Worm (Caenorhabditis elegans) whole organism, midembryonic: ENCODE measurements around the gene Y37D8A.25.

Source experiments
- T22C8.4 ChIP-seq: fragments of 200-800 bp; sonication (Bioruptor generic); IDR thresholded peaks from 2 replicates; pipeline ENCODE4 v1.3.6; 2022; ENCODE audit warnings: missing genetic modification characterization, missing compliant biosample characterization
- cog-1 ChIP-seq: sonication (generic microtip); optimal IDR thresholded peaks from 2 replicates; lab custom pipeline; 2016; ENCODE audit warnings: missing genetic modification characterization, missing compliant biosample characterization
- flt-1 ChIP-seq: fragments of 200-800 bp; sonication (Bioruptor generic); IDR thresholded peaks from 2 replicates; pipeline ENCODE4 v1.3.6; 2022; ENCODE audit warnings: missing genetic modification characterization, missing compliant biosample characterization
- klf-2 ChIP-seq: fragments of 200-800 bp; sonication (Bioruptor generic); conservative IDR thresholded peaks from 2 replicates; pipeline ENCODE4 v1.3.6; 2022; ENCODE audit warnings: missing genetic modification reagents, missing genetic modification characterization, missing compliant biosample characterization
- med-1 ChIP-seq: sonication (generic microtip); optimal IDR thresholded peaks from 2 replicates; lab custom pipeline; 2017; ENCODE audit warnings: missing genetic modification characterization, mild to moderate bottlenecking, missing compliant biosample characterization, antibody characterized with exemption, missing genetic modification reagents; ENCODE audit not compliant: insufficient read depth
- ref-1 ChIP-seq: fragments of 200-800 bp; sonication (Bioruptor generic); conservative IDR thresholded peaks from 2 replicates; pipeline ENCODE4 v1.3.6; 2022; ENCODE audit warnings: missing genetic modification reagents, missing genetic modification characterization, missing compliant biosample characterization
- tab-1 ChIP-seq: fragments of 200-800 bp; sonication (Bioruptor generic); IDR thresholded peaks from 2 replicates; pipeline ENCODE4 v1.3.6; 2022; ENCODE audit warnings: missing genetic modification characterization, missing compliant biosample characterization
- ztf-23 ChIP-seq: fragments of 200-800 bp; sonication (Bioruptor generic); IDR thresholded peaks from 2 replicates; pipeline ENCODE4 v1.3.6; 2022; ENCODE audit warnings: missing genetic modification reagents, missing genetic modification characterization, missing compliant biosample characterization
- ztf-29 ChIP-seq: fragments of 200-800 bp; sonication (Bioruptor generic); IDR thresholded peaks from 2 replicates; pipeline ENCODE4 v1.3.6; 2022; ENCODE audit warnings: missing genetic modification reagents, missing genetic modification characterization, missing compliant biosample characterization

Gene Y37D8A.25

ce11 chrIII:12840204-12840603, 20.2 kb upstream of the Y37D8A.25 start:
- TF ChIP-seq med-1 = no peak

ce11 chrIII:12838913-12839366, 18.9 kb upstream of the Y37D8A.25 start, which contains the start of gene Y37D8A.4:
Gene Y37D8A.4 (minus strand): TSS chrIII:12838963.
- TF ChIP-seq T22C8.4 (GFP tag; lab: Robert Waterston, UW) (no peak), ztf-23 (GFP tag; lab: Robert Waterston, UW) (no peak), ref-1 (GFP tag; lab: Robert Waterston, UW) (no peak), tab-1 (GFP tag; lab: Robert Waterston, UW) (no peak), cog-1 (tag; lab: Kevin White, UChicago) (no peak), med-1 (no peak), ztf-29 (GFP tag; lab: Robert Waterston, UW) (no peak), klf-2 (no peak), flt-1 (GFP tag; lab: Robert Waterston, UW) (no peak)

- TF ChIP-seq T22C8.4 (GFP tag; lab: Robert Waterston, UW) = no peak
- no peak for TF ChIP-seq ztf-23 (GFP tag; lab: Robert Waterston, UW)
- TF ChIP-seq flt-1 (GFP tag; lab: Robert Waterston, UW) = no peak
- TF ChIP-seq med-1 = no peak
- TF ChIP-seq ztf-29 (GFP tag; lab: Robert Waterston, UW) = no peak
- TF ChIP-seq tab-1 (GFP tag; lab: Robert Waterston, UW) = no peak
- TF ChIP-seq klf-2 = no peak
- no peak for TF ChIP-seq cog-1 (tag; lab: Kevin White, UChicago)
- TF ChIP-seq ref-1 (GFP tag; lab: Robert Waterston, UW) = no peak
Observed at ce11 chrIII:12838299-12838698, 18.2 kb upstream of the Y37D8A.25 start.

- no peak for TF ChIP-seq med-1
- no peak for TF ChIP-seq klf-2
- TF ChIP-seq cog-1 (tag; lab: Kevin White, UChicago) = no peak
- no peak for TF ChIP-seq ref-1 (GFP tag; lab: Robert Waterston, UW)
Observed at ce11 chrIII:12836742-12837285, 16.8 kb upstream of the Y37D8A.25 start.

- TF ChIP-seq cog-1 (tag; lab: Kevin White, UChicago) = no peak
- no peak for TF ChIP-seq T22C8.4 (GFP tag; lab: Robert Waterston, UW)
Observed at ce11 chrIII:12833079-12833478, 13.0 kb upstream of the Y37D8A.25 start.

- TF ChIP-seq med-1 = no peak
- TF ChIP-seq ztf-23 (GFP tag; lab: Robert Waterston, UW) = no peak
- TF ChIP-seq tab-1 (GFP tag; lab: Robert Waterston, UW) = no peak
- TF ChIP-seq klf-2 = no peak
- no peak for TF ChIP-seq cog-1 (tag; lab: Kevin White, UChicago)
- no peak for TF ChIP-seq ref-1 (GFP tag; lab: Robert Waterston, UW)
- no peak for TF ChIP-seq flt-1 (GFP tag; lab: Robert Waterston, UW)
- no peak for TF ChIP-seq T22C8.4 (GFP tag; lab: Robert Waterston, UW)
- no peak for TF ChIP-seq ztf-29 (GFP tag; lab: Robert Waterston, UW)
Observed at ce11 chrIII:12831696-12832095, 11.6 kb upstream of the Y37D8A.25 start.

- TF ChIP-seq T22C8.4 (GFP tag; lab: Robert Waterston, UW) (no peak), flt-1 (GFP tag; lab: Robert Waterston, UW) (no peak), tab-1 (GFP tag; lab: Robert Waterston, UW) (no peak), cog-1 (tag; lab: Kevin White, UChicago) (no peak), ztf-23 (GFP tag; lab: Robert Waterston, UW) (no peak), ref-1 (GFP tag; lab: Robert Waterston, UW) (no peak), klf-2 (no peak), med-1 (no peak), ztf-29 (GFP tag; lab: Robert Waterston, UW) (no peak)
Observed at ce11 chrIII:12829068-12829467, 9.0 kb upstream of the Y37D8A.25 start, which contains the start of gene Y37D8A.3. Gene Y37D8A.3 (plus strand): TSS chrIII:12829368.

ce11 chrIII:12822608-12823261, 2.7 kb upstream of the Y37D8A.25 start:
- TF ChIP-seq ref-1 (GFP tag; lab: Robert Waterston, UW) = no peak
- peak; percentile 32; the same call in 1 of the 2 replicates for TF ChIP-seq ztf-29 (GFP tag; lab: Robert Waterston, UW)

ce11 chrIII:12821331-12821730, 1.3 kb upstream of the Y37D8A.25 start:
- TF ChIP-seq ztf-29 (GFP tag; lab: Robert Waterston, UW) (no peak), ref-1 (GFP tag; lab: Robert Waterston, UW) (no peak), T22C8.4 (GFP tag; lab: Robert Waterston, UW) (no peak), flt-1 (GFP tag; lab: Robert Waterston, UW) (no peak), med-1 (no peak), ztf-23 (GFP tag; lab: Robert Waterston, UW) (no peak), cog-1 (tag; lab: Kevin White, UChicago) (no peak), klf-2 (no peak), tab-1 (GFP tag; lab: Robert Waterston, UW) (no peak)

ce11 chrIII:12819148-12819547, 905 bp downstream of the Y37D8A.25 start:
- TF ChIP-seq tab-1 (GFP tag; lab: Robert Waterston, UW) = no peak
- TF ChIP-seq flt-1 (GFP tag; lab: Robert Waterston, UW) = no peak
- no peak for TF ChIP-seq T22C8.4 (GFP tag; lab: Robert Waterston, UW)
- TF ChIP-seq ref-1 (GFP tag; lab: Robert Waterston, UW) = no peak
- no peak for TF ChIP-seq ztf-29 (GFP tag; lab: Robert Waterston, UW)
- TF ChIP-seq ztf-23 (GFP tag; lab: Robert Waterston, UW) = no peak
- no peak for TF ChIP-seq cog-1 (tag; lab: Kevin White, UChicago)
- TF ChIP-seq klf-2 = no peak
- no peak for TF ChIP-seq med-1
